Worm (Caenorhabditis elegans) whole organism, mixed stage, embryonic: Measurements from ENCODE around the gene F44B9.10.

Experiments
- ceh-39 ChIP-seq: fragments of 150-350 bp; optimal IDR thresholded peaks from 2 replicates; lab custom pipeline; 2014; ENCODE audit warnings: missing biosample characterization, missing genetic modification characterization
- ceh-83 ChIP-seq: fragments of 200-800 bp; sonication (Bioruptor generic); optimal IDR thresholded peaks from 2 replicates; lab custom pipeline; 2018; ENCODE audit warnings: mild to moderate bottlenecking, missing genetic modification characterization, missing compliant biosample characterization
- elt-3 ChIP-seq: fragments of 150-350 bp; optimal IDR thresholded peaks from 2 replicates; lab custom pipeline; 2014; ENCODE audit warnings: missing biosample characterization, missing genetic modification characterization
- mep-1 ChIP-seq: fragments of 150-350 bp; optimal IDR thresholded peaks from 2 replicates; lab custom pipeline; 2017; ENCODE audit warnings: missing biosample characterization, missing genetic modification reagents, missing genetic modification characterization, inconsistent platforms
- nhr-12 ChIP-seq: fragments of 150-350 bp; optimal IDR thresholded peaks from 2 replicates; lab custom pipeline; 2014; ENCODE audit warnings: missing biosample characterization, missing genetic modification characterization
- pha-4 ChIP-seq: fragments of 150-350 bp; optimal IDR thresholded peaks from 2 replicates; lab custom pipeline; 2018; ENCODE audit warnings: missing biosample characterization, missing genetic modification reagents, missing genetic modification characterization

DNA sequence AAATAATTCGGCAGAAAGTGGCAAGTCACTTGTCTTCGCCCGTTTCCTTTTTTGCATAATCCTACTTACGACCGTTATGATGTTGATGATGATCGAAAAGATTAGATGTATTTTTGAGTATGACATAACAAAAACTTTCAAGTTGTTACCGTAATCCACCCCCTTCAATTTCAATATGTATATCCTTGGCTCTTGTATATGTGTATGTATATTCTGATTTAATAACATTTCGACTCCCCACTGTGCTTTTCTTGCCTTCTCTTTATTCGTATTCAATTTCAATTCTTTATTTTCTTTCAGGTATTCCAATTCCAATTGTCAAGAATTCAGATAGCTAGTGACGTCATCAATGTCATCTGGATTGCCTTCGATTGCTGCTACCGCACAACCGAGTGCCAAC is 33.6 kb upstream of the F44B9.10 start, which contains the start of gene pros-1:
- TF ChIP-seq ceh-39 (tag; lab: Kevin White, UChicago), result no peak
- TF ChIP-seq mep-1 (tag; lab: Kevin White, UChicago), result no peak
- no peak for TF ChIP-seq elt-3
- TF ChIP-seq nhr-12 (tag; lab: Kevin White, UChicago), result no peak
- TF ChIP-seq pha-4 (tag; lab: Kevin White, UChicago), result no peak
- no peak for TF ChIP-seq ceh-83 (GFP tag; lab: Kevin White, UChicago)
